Fruit fly (Drosophila melanogaster) whole organism, embryonic: ENCODE results near the gene Uba2.

ENCODE experiments used
- Blimp-1 ChIP-seq: fragments of 200-800 bp; sonication (Bioruptor generic); optimal IDR thresholded peaks from 3 replicates; lab custom pipeline; 2018; ENCODE audit warnings: missing biosample characterization, missing genetic modification characterization, mild to moderate bottlenecking, moderate library complexity, missing genetic modification reagents
- CG10462 ChIP-seq: fragments of 200-800 bp; sonication (Bioruptor generic); optimal IDR thresholded peaks from 2 replicates; lab custom pipeline; 2016; ENCODE audit warnings: missing biosample characterization, missing genetic modification characterization
- CG10654 ChIP-seq: fragments of 200-800 bp; sonication (Bioruptor generic); optimal IDR thresholded peaks from 2 replicates; lab custom pipeline; 2016; ENCODE audit warnings: missing biosample characterization, missing genetic modification characterization
- CG10979 ChIP-seq: fragments of 200-800 bp; sonication (Bioruptor generic); optimal IDR thresholded peaks from 2 replicates; lab custom pipeline; 2018; ENCODE audit warnings: missing biosample characterization, mild to moderate bottlenecking, missing genetic modification characterization, moderate library complexity
- CG11085 ChIP-seq: fragments of 200-800 bp; sonication (Bioruptor generic); IDR thresholded peaks from 2 replicates; pipeline ENCODE4 v1.3.6; 2022; ENCODE audit warnings: missing biosample characterization, missing genetic modification characterization
- CG1233 ChIP-seq: fragments of 200-800 bp; sonication (Bioruptor generic); optimal IDR thresholded peaks from 4 replicates; lab custom pipeline; 2018; ENCODE audit warnings: missing biosample characterization, mild to moderate bottlenecking, missing genetic modification characterization
- CG12744 ChIP-seq: fragments of 200-800 bp; sonication (Bioruptor generic); optimal IDR thresholded peaks from 2 replicates; lab custom pipeline; 2016; ENCODE audit warnings: missing biosample characterization, missing genetic modification characterization
- CG13424 ChIP-seq: fragments of 200-800 bp; sonication (Bioruptor generic); optimal IDR thresholded peaks from 2 replicates; lab custom pipeline; 2019; ENCODE audit warnings: missing biosample characterization, mild to moderate bottlenecking, missing genetic modification characterization, moderate library complexity
- CG15479 ChIP-seq: fragments of 200-800 bp; sonication (Bioruptor generic); optimal IDR thresholded peaks from 3 replicates; lab custom pipeline; 2019; ENCODE audit warnings: missing biosample characterization, mild to moderate bottlenecking, missing genetic modification characterization, moderate library complexity
- CG15601 ChIP-seq: fragments of 200-800 bp; sonication (Bioruptor generic); optimal IDR thresholded peaks from 3 replicates; lab custom pipeline; 2019; ENCODE audit warnings: missing biosample characterization, mild to moderate bottlenecking, missing genetic modification characterization, moderate library complexity
- CG1602 ChIP-seq: fragments of 200-800 bp; sonication (Bioruptor generic); optimal IDR thresholded peaks from 3 replicates; lab custom pipeline; 2016; ENCODE audit warnings: missing biosample characterization, missing genetic modification characterization
- CG1603 ChIP-seq: fragments of 200-800 bp; sonication (Bioruptor generic); optimal IDR thresholded peaks from 2 replicates; lab custom pipeline; 2019; ENCODE audit warnings: missing biosample characterization, mild to moderate bottlenecking, missing genetic modification characterization, moderate library complexity
- CG18011 ChIP-seq: fragments of 200-800 bp; sonication (Bioruptor generic); optimal IDR thresholded peaks from 2 replicates; lab custom pipeline; 2017; ENCODE audit warnings: missing biosample characterization, missing genetic modification characterization, mild to moderate bottlenecking, moderate library complexity, missing genotype
- CG1832 ChIP-seq: fragments of 200-800 bp; sonication (Bioruptor generic); optimal IDR thresholded peaks from 2 replicates; lab custom pipeline; 2017; ENCODE audit warnings: missing biosample characterization, mild to moderate bottlenecking, missing genetic modification characterization, inconsistent platforms
- CG31388 ChIP-seq: fragments of 200-800 bp; sonication (Bioruptor generic); optimal IDR thresholded peaks from 2 replicates; lab custom pipeline; 2016; ENCODE audit warnings: missing biosample characterization, missing genetic modification characterization
- CG3838 ChIP-seq: fragments of 200-800 bp; sonication (Bioruptor generic); optimal IDR thresholded peaks from 3 replicates; lab custom pipeline; 2016; ENCODE audit warnings: missing biosample characterization, missing genetic modification characterization
- CG4707 ChIP-seq: fragments of 200-800 bp; sonication (Bioruptor generic); optimal IDR thresholded peaks from 2 replicates; lab custom pipeline; 2018; ENCODE audit warnings: missing biosample characterization, mild to moderate bottlenecking, missing genetic modification characterization, moderate library complexity
- CG6654 ChIP-seq: fragments of 200-800 bp; sonication (Bioruptor generic); optimal IDR thresholded peaks from 2 replicates; lab custom pipeline; 2017; ENCODE audit warnings: missing biosample characterization, mild to moderate bottlenecking, missing genetic modification characterization
- CG7745 ChIP-seq: fragments of 200-800 bp; sonication (Bioruptor generic); optimal IDR thresholded peaks from 2 replicates; lab custom pipeline; 2018; ENCODE audit warnings: missing biosample characterization, mild to moderate bottlenecking, missing genetic modification characterization, moderate library complexity
- CG7786 ChIP-seq: fragments of 200-800 bp; sonication (Bioruptor generic); optimal IDR thresholded peaks from 2 replicates; lab custom pipeline; 2016; ENCODE audit warnings: missing biosample characterization, missing genetic modification characterization
- CG7839 ChIP-seq: fragments of 200-800 bp; sonication (Bioruptor generic); optimal IDR thresholded peaks from 3 replicates; lab custom pipeline; 2018; ENCODE audit warnings: missing biosample characterization, mild to moderate bottlenecking, missing genetic modification characterization, moderate library complexity
- CG9437 ChIP-seq: fragments of 200-800 bp; sonication (Bioruptor generic); optimal IDR thresholded peaks from 2 replicates; lab custom pipeline; 2018; ENCODE audit warnings: missing biosample characterization, mild to moderate bottlenecking, missing genetic modification characterization
- D19B ChIP-seq: fragments of 200-800 bp; sonication (Bioruptor generic); optimal IDR thresholded peaks from 2 replicates; lab custom pipeline; 2017; ENCODE audit warnings: missing biosample characterization, mild to moderate bottlenecking, missing genetic modification characterization
- Dll ChIP-seq: fragments of 200-800 bp; sonication (Bioruptor generic); IDR thresholded peaks from 4 replicates; pipeline ENCODE4 v1.3.6; 2022; ENCODE audit warnings: missing biosample characterization, missing genetic modification characterization; ENCODE audit not compliant: partially characterized antibody
- HLH3B ChIP-seq: fragments of 200-800 bp; sonication (Bioruptor generic); IDR thresholded peaks from 2 replicates; pipeline ENCODE4 v1.3.6; 2022; ENCODE audit warnings: missing biosample characterization, missing genetic modification characterization
- Hr39 ChIP-seq: fragments of >200 bp; optimal IDR thresholded peaks from 2 replicates; lab custom pipeline; 2017
- MBD-R2 ChIP-seq: fragments of 200-800 bp; sonication (Bioruptor generic); IDR thresholded peaks from 2 replicates; pipeline ENCODE4 v1.3.6; 2022; ENCODE audit warnings: missing biosample characterization, missing genetic modification characterization
- Mad ChIP-seq: fragments of 200-800 bp; sonication (Bioruptor generic); optimal IDR thresholded peaks from 2 replicates; lab custom pipeline; 2016; ENCODE audit warnings: missing biosample characterization, missing genetic modification characterization
- NK7.1 ChIP-seq: fragments of 200-800 bp; sonication (Bioruptor generic); optimal IDR thresholded peaks from 3 replicates; lab custom pipeline; 2016; ENCODE audit warnings: missing biosample characterization, missing genetic modification characterization
- Nf-YC ChIP-seq: fragments of 200-800 bp; optimal IDR thresholded peaks from 3 replicates; lab custom pipeline; 2019; ENCODE audit warnings: missing biosample characterization, mild to moderate bottlenecking, missing genetic modification characterization, moderate library complexity
- Optix ChIP-seq: fragments of 200-800 bp; sonication (Bioruptor generic); IDR thresholded peaks from 3 replicates; pipeline ENCODE4 v1.3.6; 2022; ENCODE audit warnings: missing biosample characterization, missing genetic modification characterization
- TFAM ChIP-seq: fragments of 200-800 bp; sonication (Bioruptor generic); optimal IDR thresholded peaks from 2 replicates; lab custom pipeline; 2017; ENCODE audit warnings: missing biosample characterization, missing genetic modification characterization, inconsistent platforms
- Xrp1 ChIP-seq: fragments of 200-800 bp; sonication (Bioruptor generic); IDR thresholded peaks from 2 replicates; pipeline ENCODE4 v1.3.6; 2022; ENCODE audit warnings: missing biosample characterization, missing genetic modification characterization
- caup ChIP-seq: fragments of 200-800 bp; sonication (Bioruptor generic); optimal IDR thresholded peaks from 3 replicates; lab custom pipeline; 2017; ENCODE audit warnings: missing biosample characterization, mild to moderate bottlenecking, missing genetic modification characterization, moderate library complexity; ENCODE audit not compliant: severe bottlenecking
- dmrt11E ChIP-seq: fragments of 200-800 bp; sonication (Bioruptor generic); optimal IDR thresholded peaks from 3 replicates; lab custom pipeline; 2018; ENCODE audit warnings: missing biosample characterization, mild to moderate bottlenecking, missing genetic modification characterization, moderate library complexity
- fd3F ChIP-seq: fragments of 200-800 bp; sonication (Bioruptor generic); optimal IDR thresholded peaks from 2 replicates; lab custom pipeline; 2018; ENCODE audit warnings: missing biosample characterization, mild to moderate bottlenecking, missing genetic modification characterization, moderate library complexity
- fd64A ChIP-seq: fragments of 200-800 bp; sonication (Bioruptor generic); optimal IDR thresholded peaks from 3 replicates; lab custom pipeline; 2018; ENCODE audit warnings: missing biosample characterization, mild to moderate bottlenecking, missing genetic modification characterization
- fd96Cb ChIP-seq: fragments of 200-800 bp; sonication (Bioruptor generic); optimal IDR thresholded peaks from 2 replicates; lab custom pipeline; 2018; ENCODE audit warnings: missing biosample characterization, mild to moderate bottlenecking, missing genetic modification characterization, moderate library complexity
- klu ChIP-seq: fragments of 200-800 bp; sonication (Bioruptor generic); IDR thresholded peaks from 2 replicates; pipeline ENCODE4 v1.3.6; 2022; ENCODE audit warnings: missing biosample characterization, missing genetic modification characterization
- lab ChIP-seq: fragments of 200-800 bp; sonication (Bioruptor generic); optimal IDR thresholded peaks from 3 replicates; lab custom pipeline; 2017; ENCODE audit warnings: missing biosample characterization, missing genetic modification characterization, mild to moderate bottlenecking, moderate library complexity, missing genetic modification reagents
- lilli ChIP-seq: fragments of 200-800 bp; sonication (Bioruptor generic); optimal IDR thresholded peaks from 3 replicates; lab custom pipeline; 2016; ENCODE audit warnings: missing biosample characterization, missing genetic modification characterization
- phol ChIP-seq: fragments of 200-800 bp; sonication (Bioruptor generic); optimal IDR thresholded peaks from 3 replicates; lab custom pipeline; 2018; ENCODE audit warnings: missing biosample characterization, mild to moderate bottlenecking, missing genetic modification characterization, moderate library complexity
- pita ChIP-seq: fragments of 200-800 bp; sonication (Bioruptor generic); optimal IDR thresholded peaks from 2 replicates; lab custom pipeline; 2017; ENCODE audit warnings: missing biosample characterization, mild to moderate bottlenecking, missing genetic modification characterization
- pros ChIP-seq: fragments of 200-800 bp; sonication (Bioruptor generic); optimal IDR thresholded peaks from 3 replicates; lab custom pipeline; 2019; ENCODE audit warnings: missing biosample characterization, mild to moderate bottlenecking, missing genetic modification characterization, moderate library complexity
- sd ChIP-seq: fragments of 200-800 bp; sonication (Bioruptor generic); optimal IDR thresholded peaks from 3 replicates; lab custom pipeline; 2018; ENCODE audit warnings: missing biosample characterization, mild to moderate bottlenecking, missing genetic modification characterization, moderate library complexity
- shn ChIP-seq: fragments of 200-800 bp; sonication (Bioruptor generic); optimal IDR thresholded peaks from 3 replicates; lab custom pipeline; 2016; ENCODE audit warnings: missing biosample characterization, missing genetic modification characterization
- sima ChIP-seq: fragments of 200-800 bp; sonication (Bioruptor generic); optimal IDR thresholded peaks from 2 replicates; lab custom pipeline; 2016; ENCODE audit warnings: missing biosample characterization, missing genetic modification characterization
- sug ChIP-seq: fragments of 200-800 bp; optimal IDR thresholded peaks from 2 replicates; lab custom pipeline; 2019; ENCODE audit warnings: missing biosample characterization, mild to moderate bottlenecking, missing genetic modification characterization, moderate library complexity
- tin ChIP-seq: fragments of 200-800 bp; sonication (Bioruptor generic); optimal IDR thresholded peaks from 3 replicates; lab custom pipeline; 2016; ENCODE audit warnings: missing biosample characterization, missing genetic modification characterization
- unc-4 ChIP-seq: fragments of 200-800 bp; sonication (Bioruptor generic); IDR thresholded peaks from 2 replicates; pipeline ENCODE4 v1.3.6; 2022; ENCODE audit warnings: missing biosample characterization, missing genetic modification characterization; ENCODE audit not compliant: partially characterized antibody
- wek ChIP-seq: fragments of 200-800 bp; sonication (Bioruptor generic); optimal IDR thresholded peaks from 3 replicates; lab custom pipeline; 2018; ENCODE audit warnings: missing biosample characterization, mild to moderate bottlenecking, missing genetic modification characterization, moderate library complexity

The Uba2 gene

dm6 chr3L:8127712-8128210, at the start of gene Uba2, which contains the start of gene Cds (continued):
- TF ChIP-seq CG9437 (GFP tag; lab: Kevin White, UChicago) (peak; percentile 81), Nf-YC (peak; percentile 88), shn (GFP tag; lab: Kevin White, UChicago) (peak; percentile 75), pros (GFP tag; lab: Kevin White, UChicago) (no peak), CG15479 (GFP tag; lab: Kevin White, UChicago) (no peak), MBD-R2 (GFP tag; lab: Robert Waterston, UW) (peak; percentile 97), wek (GFP tag; lab: Kevin White, UChicago) (peak; percentile 82), CG13424 (tag; lab: Kevin White, UChicago) (peak; percentile 96), CG1602 (GFP tag; lab: Kevin White, UChicago) (peak; percentile 90), CG12744 (GFP tag; lab: Kevin White, UChicago) (peak; percentile 51), caup (GFP tag; lab: Kevin White, UChicago) (peak; percentile 95), phol (tag; lab: Kevin White, UChicago) (peak; percentile 94), D19B (GFP tag; lab: Kevin White, UChicago) (peak; percentile 85), pita (no peak), Hr39 (no peak), CG1832 (GFP tag; lab: Kevin White, UChicago) (no peak), TFAM (GFP tag; lab: Kevin White, UChicago) (peak; percentile 40), CG10462 (GFP tag; lab: Kevin White, UChicago) (peak; percentile 83), sug (tag; lab: Kevin White, UChicago) (peak; percentile 96), NK7.1 (GFP tag; lab: Kevin White, UChicago) (peak; percentile 10), CG3838 (GFP tag; lab: Kevin White, UChicago) (peak; percentile 62), fd3F (GFP tag; lab: Kevin White, UChicago) (peak; percentile 92), fd64A (GFP tag; lab: Kevin White, UChicago) (peak; percentile 49), unc-4 (GFP tag; lab: Robert Waterston, UW) (0 out of 2 replicates have a peak, but pooled peaks have one; percentile 29), Optix (GFP tag; lab: Robert Waterston, UW) (peak; percentile 81), CG7839 (tag; lab: Kevin White, UChicago) (peak; percentile 91), sd (no peak), CG31388 (peak; percentile 73), sima (GFP tag; lab: Kevin White, UChicago) (no peak), Mad (GFP tag; lab: Kevin White, UChicago) (peak; percentile 83), lab (GFP tag; lab: Kevin White, UChicago) (peak; percentile 97), CG11085 (peak; percentile 87), fd96Cb (tag; lab: Kevin White, UChicago) (peak; percentile 87)

DNA sequence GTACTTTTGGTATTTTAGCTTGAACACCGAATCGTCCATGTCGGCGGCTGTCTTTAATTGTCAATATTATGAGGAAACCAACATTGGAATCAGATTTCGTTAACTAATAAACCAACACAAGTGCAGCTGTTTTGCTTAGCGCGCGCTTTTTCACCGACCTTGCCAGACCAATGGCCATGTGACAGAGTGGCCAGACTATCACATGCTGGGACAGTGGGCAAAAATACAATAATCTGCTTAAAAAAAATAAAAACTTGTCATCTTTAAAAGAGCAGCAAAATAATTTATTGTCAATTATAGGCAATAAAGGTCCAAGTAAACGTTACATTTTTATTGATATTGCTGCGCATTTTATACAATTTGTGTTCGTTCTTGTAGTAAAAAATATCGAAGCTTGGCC, 48.2 kb upstream of the Uba2 start, which contains the start of gene RecQ4:
Gene RecQ4 (minus strand): TSS at position 161 of the 400 bp plus-strand sequence.
- TF ChIP-seq CG1233 (GFP tag; lab: Kevin White, UChicago) = no peak
- TF ChIP-seq CG10654 (GFP tag; lab: Kevin White, UChicago) = no peak
- TF ChIP-seq Dll (GFP tag; lab: Robert Waterston, UW) = no peak
- 0 out of 2 replicates have a peak, but pooled peaks have one; percentile 15 for TF ChIP-seq Xrp1 (GFP tag; lab: Robert Waterston, UW)
- peak; percentile 25 for TF ChIP-seq tin (GFP tag; lab: Kevin White, UChicago)
- no peak for TF ChIP-seq klu
- peak; percentile 100 for TF ChIP-seq CG4707 (GFP tag; lab: Kevin White, UChicago)
- no peak for TF ChIP-seq CG6654 (GFP tag; lab: Kevin White, UChicago)
- no peak for TF ChIP-seq CG15601 (tag; lab: Kevin White, UChicago)
- no peak for TF ChIP-seq CG10979 (tag; lab: Kevin White, UChicago)
- no peak for TF ChIP-seq dmrt11E (tag; lab: Kevin White, UChicago)
- no peak for TF ChIP-seq CG1603 (tag; lab: Kevin White, UChicago)
- TF ChIP-seq CG7745 (tag; lab: Kevin White, UChicago) = no peak
- no peak for TF ChIP-seq Blimp-1
- peak; percentile 17 for TF ChIP-seq CG18011 (GFP tag; lab: Kevin White, UChicago)
- TF ChIP-seq CG7786 (GFP tag; lab: Kevin White, UChicago) = no peak
- TF ChIP-seq HLH3B = no peak
- TF ChIP-seq lilli (GFP tag; lab: Kevin White, UChicago) = no peak
